Worm (Caenorhabditis elegans): ENCODE data around the gene C33D9.6.

ce11 chrIV:8813614-8814013, 35.7 kb upstream of the C33D9.6 start, which contains the start of gene exc-5:
- TF ChIP-seq ama-1 (optimal IDR thresholded peaks at IDR 0.05) (no peak), nhr-12 (tag; optimal IDR thresholded peaks at IDR 0.05) (no peak)
